Worm (Caenorhabditis elegans): ENCODE results near the gene flr-1.
"Not testable (repeated sequence)": the region's sequence is repeated elsewhere in the genome, so short reads cannot be mapped to it uniquely, and the experiment has no call there.

The flr-1 gene

DNA sequence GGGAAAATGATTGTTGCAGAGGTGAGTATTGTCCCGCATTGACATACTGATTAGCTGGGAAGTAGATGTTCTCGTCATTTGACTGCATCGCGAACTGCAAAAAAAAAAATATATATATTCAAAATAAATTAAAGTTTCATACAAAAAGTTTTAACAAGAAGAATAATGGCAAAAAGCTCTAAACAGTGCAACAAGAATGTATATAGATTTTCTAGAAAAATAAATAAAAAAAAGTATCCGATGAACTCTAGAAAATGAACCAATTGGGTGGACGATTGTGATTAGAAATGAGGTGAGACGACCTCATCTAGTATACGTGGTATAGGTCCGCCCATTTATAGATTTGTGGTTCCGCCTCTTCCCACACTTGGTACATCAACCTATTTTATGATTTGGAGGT, 27.6 kb downstream of the flr-1 start, which contains the start of gene fkh-4:
TSS of gene fkh-4 (minus strand) at position 101 of the 400 bp plus-strand sequence.
- not testable (repeated sequence) for TF ChIP-seq him-1, dao-5, W03F9.2 (tag; optimal IDR thresholded peaks at IDR 0.05)

DNA sequence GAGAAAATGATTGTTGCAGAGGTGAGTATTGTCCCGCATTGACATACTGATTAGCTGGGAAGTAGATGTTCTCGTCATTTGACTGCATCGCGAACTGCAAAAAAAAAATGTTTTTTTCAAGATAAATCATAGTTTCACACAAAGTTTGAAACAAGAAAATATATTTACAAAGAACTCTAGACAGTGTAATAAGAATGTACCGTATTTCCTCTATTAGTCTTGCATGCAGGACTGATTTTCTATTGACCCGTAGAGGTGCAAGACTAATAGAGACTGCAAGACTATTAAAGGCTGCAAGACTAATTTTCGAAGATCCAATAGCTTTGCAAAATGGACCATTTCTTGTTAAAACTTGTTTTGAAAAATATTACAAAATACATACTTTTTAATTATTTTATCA, 33.0 kb downstream of the flr-1 start, which contains the start of gene fkh-3:
TSS of gene fkh-3 (minus strand) at position 101 of the 400 bp plus-strand sequence.
- TF ChIP-seq dao-5 (tag; optimal IDR thresholded peaks at IDR 0.05) (no peak), him-1 (tag; optimal IDR thresholded peaks at IDR 0.05) (no peak)

DNA sequence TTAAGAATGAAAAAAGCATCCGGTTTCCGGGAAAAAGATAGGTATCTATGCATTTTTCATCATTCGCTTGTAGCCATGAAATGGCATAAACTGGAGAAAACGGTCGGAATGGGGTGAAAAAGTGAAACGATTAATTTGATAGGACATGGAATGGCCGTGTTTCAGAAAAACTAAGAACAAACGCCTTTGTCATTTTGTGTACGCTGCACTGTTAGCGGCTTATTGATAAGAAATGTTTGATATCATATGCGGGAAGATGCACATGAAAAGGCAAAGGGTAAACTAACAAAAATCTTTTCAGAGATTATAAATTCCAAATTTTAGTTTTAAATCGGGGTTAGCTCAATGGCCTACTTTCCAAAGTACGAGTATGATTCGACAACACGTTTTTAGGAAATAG, 35.3 kb downstream of the flr-1 start:
- TF ChIP-seq W03F9.2 (tag; optimal IDR thresholded peaks at IDR 0.05) (no peak), him-1 (tag; optimal IDR thresholded peaks at IDR 0.05) (no peak), dao-5 (tag; optimal IDR thresholded peaks at IDR 0.05) (no peak)

DNA sequence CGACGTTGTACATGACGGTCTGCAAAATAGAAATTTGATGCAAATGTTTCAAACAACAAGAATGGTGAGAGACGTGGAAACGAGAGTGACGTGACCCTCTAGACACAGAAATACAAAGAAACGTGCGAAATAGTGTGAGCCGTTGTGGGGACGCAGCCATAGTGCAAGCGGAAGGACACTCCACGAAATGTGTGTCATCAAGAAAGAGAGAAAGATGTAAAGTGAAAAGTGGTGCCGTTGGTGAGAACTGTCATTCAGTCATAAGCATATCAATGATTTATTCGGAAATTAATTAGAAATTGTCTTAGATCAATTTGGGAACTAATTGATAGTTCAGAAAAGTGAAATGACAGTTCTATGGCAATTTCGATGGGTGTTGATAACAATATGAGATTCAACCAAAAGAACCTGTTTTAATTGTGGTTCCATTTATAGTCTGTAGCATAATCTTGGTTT, 36.4 kb downstream of the flr-1 start, which contains the start of gene C29F7.3:
TSS of gene C29F7.3 (minus strand) at position 51 of the 456 bp plus-strand sequence.
- TF ChIP-seq him-1 (tag; optimal IDR thresholded peaks at IDR 0.05) (no peak), W03F9.2 (tag; optimal IDR thresholded peaks at IDR 0.05) (no peak), dao-5 (tag; optimal IDR thresholded peaks at IDR 0.05) (no peak)

DNA sequence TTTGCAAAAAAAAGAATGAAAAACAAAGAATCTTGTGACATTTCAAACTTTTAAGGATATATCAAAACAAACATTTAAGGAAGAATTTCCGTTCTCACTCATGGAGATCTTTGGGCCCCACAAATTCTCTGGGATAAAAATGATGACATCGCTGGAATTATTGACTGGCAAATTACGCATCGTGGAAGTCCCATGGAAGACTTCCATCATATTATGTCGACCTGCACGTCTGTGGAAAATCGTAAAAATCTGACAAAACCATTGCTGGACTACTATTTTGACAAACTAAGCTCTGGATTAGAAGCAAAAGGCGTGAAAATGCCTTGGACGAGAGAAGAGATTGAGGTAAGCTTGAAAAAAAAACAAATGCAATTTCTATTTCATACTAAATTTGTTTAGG, 38.9 kb downstream of the flr-1 start:
- TF ChIP-seq W03F9.2 (tag; optimal IDR thresholded peaks at IDR 0.05) = no peak
- TF ChIP-seq dao-5 (tag; optimal IDR thresholded peaks at IDR 0.05) = no peak
- no peak for TF ChIP-seq him-1 (tag; optimal IDR thresholded peaks at IDR 0.05)

DNA sequence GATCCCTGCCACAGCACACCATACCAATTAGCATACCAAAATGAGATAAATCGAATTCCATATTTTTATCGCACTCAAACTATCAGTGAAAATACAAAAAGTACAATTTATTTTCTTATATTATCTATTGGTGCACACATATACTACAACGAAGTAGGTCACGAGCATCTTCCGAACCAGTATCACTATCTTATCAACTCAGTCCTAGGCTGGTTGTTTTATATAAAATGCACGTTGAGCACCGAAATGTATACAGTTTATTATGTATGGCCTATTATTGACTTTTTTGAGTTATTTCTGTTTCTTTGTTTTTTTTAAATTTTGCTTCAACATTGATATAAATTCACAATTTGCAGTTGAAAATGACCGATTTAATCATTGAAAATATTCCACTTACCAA, 40.6 kb downstream of the flr-1 start, which contains the start of gene C29F7.2:
TSS of gene C29F7.2 (plus strand) at position 357 of the 400 bp plus-strand sequence.
- no peak for TF ChIP-seq W03F9.2 (tag; optimal IDR thresholded peaks at IDR 0.05)
- no peak for TF ChIP-seq him-1 (tag; optimal IDR thresholded peaks at IDR 0.05)
- no peak for TF ChIP-seq dao-5 (tag; optimal IDR thresholded peaks at IDR 0.05)

DNA sequence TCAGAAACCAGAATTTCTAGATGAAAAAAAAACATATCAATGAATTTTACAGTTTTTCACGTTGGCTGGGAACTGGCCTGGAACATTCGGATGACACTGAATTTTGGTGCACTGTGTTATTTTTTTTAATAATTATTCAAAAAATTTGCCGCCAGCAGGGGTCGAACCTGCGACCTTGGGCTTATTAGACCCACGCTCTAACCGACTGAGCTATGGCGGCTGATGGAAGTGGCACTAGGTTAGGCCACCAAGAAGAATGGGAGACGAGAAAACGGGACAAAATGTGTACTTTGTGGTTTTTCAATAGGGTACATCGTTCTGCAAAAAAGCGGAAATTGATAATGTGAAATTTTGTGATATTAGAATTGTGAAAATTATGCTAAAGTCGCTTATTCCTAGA, 41.4 kb downstream of the flr-1 start:
- TF ChIP-seq dao-5 (tag; optimal IDR thresholded peaks at IDR 0.05) (no peak), him-1 (tag; optimal IDR thresholded peaks at IDR 0.05) (no peak), W03F9.2 (tag; optimal IDR thresholded peaks at IDR 0.05) (peak; percentile 54)

DNA sequence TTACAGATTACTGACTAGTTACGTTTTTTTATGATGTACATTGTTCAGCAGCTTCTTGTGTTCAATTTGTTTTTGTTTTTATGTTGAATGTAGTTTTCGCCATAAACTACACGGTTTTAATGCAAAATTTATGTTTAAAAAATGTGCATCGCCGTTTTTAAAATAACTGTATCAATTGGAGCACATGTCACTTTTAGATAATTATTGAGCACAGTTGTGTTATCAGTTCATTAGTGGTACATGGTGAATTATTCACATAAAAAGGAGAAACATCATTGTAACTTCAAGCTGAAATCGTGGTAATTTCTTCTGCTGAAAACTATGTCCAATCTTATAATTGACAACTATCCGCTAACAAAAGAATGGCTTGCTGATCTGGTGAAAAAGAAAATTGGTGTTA, 44.0 kb downstream of the flr-1 start:
- TF ChIP-seq him-1 (tag; optimal IDR thresholded peaks at IDR 0.05) = no peak
- TF ChIP-seq dao-5 (tag; optimal IDR thresholded peaks at IDR 0.05) = no peak
- TF ChIP-seq W03F9.2 (tag; optimal IDR thresholded peaks at IDR 0.05) = no peak

DNA sequence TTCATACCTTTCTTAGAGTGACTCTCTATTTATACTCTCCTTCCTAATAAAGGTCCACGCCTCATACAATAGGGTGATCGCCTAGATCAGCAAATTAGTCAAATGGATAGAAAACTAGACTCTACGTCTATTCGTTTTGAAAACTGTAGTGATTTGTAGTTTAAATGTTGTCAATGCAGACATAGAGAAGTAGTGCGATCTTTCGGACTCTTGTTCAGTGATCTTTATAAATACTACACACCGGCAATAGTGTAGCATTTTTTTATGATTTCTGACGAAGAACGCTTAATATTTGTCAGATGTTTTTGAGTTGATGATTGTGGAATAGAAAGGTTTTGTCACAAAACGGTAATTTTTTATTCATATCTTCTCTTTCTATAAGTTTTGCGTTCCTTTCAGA, 45.0 kb downstream of the flr-1 start:
- TF ChIP-seq W03F9.2 (tag; optimal IDR thresholded peaks at IDR 0.05) = no peak
- no peak for TF ChIP-seq dao-5 (tag; optimal IDR thresholded peaks at IDR 0.05)
- no peak for TF ChIP-seq him-1 (tag; optimal IDR thresholded peaks at IDR 0.05)

DNA sequence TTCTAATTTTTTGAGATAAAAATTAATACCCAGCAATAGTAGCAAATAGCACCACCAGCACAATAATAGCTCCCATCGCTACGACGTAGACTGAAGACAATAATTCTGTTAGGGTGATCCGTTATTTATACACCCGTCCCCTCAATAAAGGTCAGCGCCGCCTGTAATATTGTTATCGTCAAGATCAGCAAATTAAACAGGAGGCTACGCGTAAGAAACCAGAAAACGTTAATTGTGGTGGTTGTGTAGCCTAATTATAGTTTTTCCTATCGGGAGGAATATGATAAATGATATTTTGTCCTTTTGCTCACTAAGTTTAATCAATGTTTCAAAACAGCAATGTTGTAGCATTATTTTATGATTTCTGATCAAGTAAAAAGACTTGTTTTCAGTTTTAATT, 46.8 kb downstream of the flr-1 start, which contains the start of the genes cyp-13B1 and C29F7.1:
TSS of gene cyp-13B1 (minus strand) at position 101 of the 400 bp plus-strand sequence.
TSS of gene C29F7.1 (plus strand) at position 394 of the 400 bp plus-strand sequence.
- TF ChIP-seq W03F9.2 (tag; optimal IDR thresholded peaks at IDR 0.05) = no peak
- no peak for TF ChIP-seq him-1 (tag; optimal IDR thresholded peaks at IDR 0.05)
- no peak for TF ChIP-seq dao-5 (tag; optimal IDR thresholded peaks at IDR 0.05)
